Fruit fly (Drosophila melanogaster): ENCODE results near the gene Cog8.

dm6 chr2L:11474960-11475359, 23.8 kb downstream of the Cog8 start:
- TF ChIP-seq pan (optimal IDR thresholded peaks at IDR 0.05) (no peak), CG8478 (optimal IDR thresholded peaks at IDR 0.05) (no peak), usp (GFP tag; optimal IDR thresholded peaks at IDR 0.05) (no peak), psq (optimal IDR thresholded peaks at IDR 0.05) (no peak), Dll (optimal IDR thresholded peaks at IDR 0.05) (no peak), EcR (GFP tag; optimal IDR thresholded peaks at IDR 0.05) (no peak)
